Worm (Caenorhabditis elegans) whole organism, L1 larva: ENCODE measurements around the gene F55C12.4.

ENCODE experiments used
- ama-1 ChIP-seq: fragments of 150-350 bp; optimal IDR thresholded peaks from 2 replicates; lab custom pipeline; 2014
- blmp-1 ChIP-seq: fragments of 150-350 bp; optimal IDR thresholded peaks from 2 replicates; lab custom pipeline; 2014; ENCODE audit warnings: missing biosample characterization, missing genetic modification characterization
- egl-27 ChIP-seq, 2 experiments: fragments of 150-350 bp in 1 of 2; sonication (generic microtip); optimal IDR thresholded peaks; 3 replicates each; lab custom pipeline; 2017 to 2018; ENCODE audit warnings: missing biosample characterization in 2 of 2, missing genetic modification characterization in 2 of 2, missing genetic modification reagents in 2 of 2
- grh-1 ChIP-seq: fragments of 200-800 bp; sonication (Bioruptor generic); IDR thresholded peaks from 2 replicates; pipeline ENCODE4 v1.3.6; 2022; ENCODE audit warnings: missing genetic modification reagents, missing genetic modification characterization, missing compliant biosample characterization
- isw-1 ChIP-seq: fragments of 200-800 bp; sonication (Bioruptor generic); IDR thresholded peaks from 2 replicates; pipeline ENCODE4 v1.3.6; 2022; ENCODE audit warnings: missing genetic modification characterization, missing compliant biosample characterization
- nhr-12 ChIP-seq: sonication (generic microtip); optimal IDR thresholded peaks from 2 replicates; lab custom pipeline; 2017; ENCODE audit warnings: missing biosample characterization, missing genetic modification characterization
- nhr-85 ChIP-seq: sonication (generic microtip); peaks from one replicate; lab custom pipeline; 2016; ENCODE audit warnings: missing genetic modification characterization, inconsistent platforms, missing compliant biosample characterization
- pag-3 ChIP-seq: sonication (generic microtip); optimal IDR thresholded peaks from 2 replicates; lab custom pipeline; 2017; ENCODE audit warnings: missing genetic modification characterization, mild to moderate bottlenecking, missing compliant biosample characterization, antibody characterized with exemption, borderline replicate concordance; ENCODE audit not compliant: insufficient read depth
- pqm-1 ChIP-seq: sonication (generic microtip); optimal IDR thresholded peaks from 3 replicates; lab custom pipeline; 2017; ENCODE audit warnings: missing biosample characterization, missing genetic modification characterization
- skn-1 ChIP-seq: fragments of 150-350 bp; optimal IDR thresholded peaks from 2 replicates; lab custom pipeline; 2014; ENCODE audit warnings: missing biosample characterization, missing genetic modification characterization

DNA sequence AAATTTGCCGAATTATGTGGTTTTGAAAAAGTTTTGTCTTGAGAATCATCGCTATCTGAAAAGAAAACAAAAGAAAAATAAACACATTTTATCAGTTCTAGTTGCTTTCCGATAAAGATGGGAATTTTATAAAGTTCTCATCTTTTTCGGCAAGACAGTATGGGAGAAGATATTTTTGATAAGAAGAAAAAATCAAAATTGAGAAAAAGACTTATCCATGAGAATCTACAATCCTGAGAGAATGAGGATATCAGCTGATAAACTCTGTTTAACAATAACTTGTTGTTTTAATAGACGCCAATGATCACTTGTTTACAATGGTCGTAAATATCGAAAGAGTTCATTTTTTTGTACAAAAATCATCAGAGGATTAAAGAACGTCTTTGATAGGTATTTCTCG, 17.8 kb upstream of the F55C12.4 start, which contains the start of gene F55C12.6:
- TF ChIP-seq ama-1 (lab: Kevin White, UChicago) (no peak), pqm-1 (no peak), egl-27 (tag; optimal IDR thresholded peaks at IDR 0.05; lab: Kevin White, UChicago) (no peak), blmp-1 (tag; lab: Kevin White, UChicago) (no peak), nhr-12 (tag; lab: Kevin White, UChicago) (no peak), pag-3 (tag; lab: Kevin White, UChicago) (no peak), nhr-85 (no peak), grh-1 (GFP tag; lab: Robert Waterston, UW) (no peak), skn-1 (tag; lab: Kevin White, UChicago) (no peak), isw-1 (GFP tag; lab: Robert Waterston, UW) (no peak)
